Fruit fly (Drosophila melanogaster): Measurements from ENCODE around the gene CG43673.
A peak's percentile ranks its signal among the peaks of the same experiment; 100 is the strongest.

Gene CG43673

DNA sequence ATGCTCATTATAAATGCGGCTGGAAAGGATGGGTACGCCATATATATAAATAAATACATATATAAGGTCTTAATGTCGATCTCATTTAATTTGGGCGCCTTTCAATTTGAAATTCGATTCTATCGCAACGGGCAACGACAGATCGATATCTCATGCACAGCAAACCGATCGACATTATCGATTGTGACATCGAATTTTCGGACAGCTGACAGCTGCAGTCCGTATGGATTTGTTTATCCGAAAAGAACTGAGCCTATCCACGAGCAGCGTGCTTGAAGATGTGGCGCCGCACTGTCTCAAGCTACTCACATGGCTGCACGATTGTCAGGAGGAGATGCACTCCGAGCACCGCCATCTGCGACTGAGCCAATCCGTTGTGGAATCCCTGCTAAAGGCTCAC is 47.0 kb upstream of the CG43673 start, which contains the start of gene CG8191 (continued):
- TF ChIP-seq trh (GFP tag; optimal IDR thresholded peaks at IDR 0.05) (no peak), br (optimal IDR thresholded peaks at IDR 0.05) (no peak), CG10147 (GFP tag; optimal IDR thresholded peaks at IDR 0.05) (no peak), CG18476 (GFP tag; optimal IDR thresholded peaks at IDR 0.05) (no peak), gfzf (GFP tag; optimal IDR thresholded peaks at IDR 0.05) (no peak), gem (tag; optimal IDR thresholded peaks at IDR 0.05) (no peak), rib (GFP tag; IDR thresholded peaks at IDR 0.05) (no peak), CG4328 (GFP tag; optimal IDR thresholded peaks at IDR 0.05) (no peak), ab (GFP tag; optimal IDR thresholded peaks at IDR 0.05) (no peak), gro (GFP tag; optimal IDR thresholded peaks at IDR 0.05) (no peak), CG3995 (GFP tag; optimal IDR thresholded peaks at IDR 0.05) (peak; percentile 88), fu2 (GFP tag; optimal IDR thresholded peaks at IDR 0.05) (no peak), CG6813 (GFP tag; optimal IDR thresholded peaks at IDR 0.05) (no peak), tgo (GFP tag; IDR thresholded peaks at IDR 0.05) (no peak), CG10209 (GFP tag; optimal IDR thresholded peaks at IDR 0.05) (no peak), Atf-2 (GFP tag; optimal IDR thresholded peaks at IDR 0.05) (no peak), Bgb (GFP tag; IDR thresholded peaks at IDR 0.05; ENCODE audit: partially characterized antibody) (peak; percentile 73)

dm6 chrX:15733192-15733892 is 45.6 kb upstream of the CG43673 start:
- no peak for TF ChIP-seq CG14014 (GFP tag; IDR thresholded peaks at IDR 0.05)
- no peak for TF ChIP-seq lmd (GFP tag; IDR thresholded peaks at IDR 0.05)
- peak; percentile 10; the same call in 1 of the 2 replicates for TF ChIP-seq Drgx (GFP tag; IDR thresholded peaks at IDR 0.05)
- TF ChIP-seq CG11695 (GFP tag; IDR thresholded peaks at IDR 0.05): no peak; the same call in 2 of the 3 replicates
- 0 out of 3 replicates have a peak, but pooled peaks have one; percentile 7 for TF ChIP-seq zfh1 (GFP tag; IDR thresholded peaks at IDR 0.05)
- TF ChIP-seq E2f1 (GFP tag; IDR thresholded peaks at IDR 0.05): no peak
- TF ChIP-seq Ets65A (GFP tag): no peak
- no peak for TF ChIP-seq CG13894 (tag; optimal IDR thresholded peaks at IDR 0.05)
- peak; percentile 35; the same call in 1 of the 3 replicates for TF ChIP-seq ci (GFP tag; IDR thresholded peaks at IDR 0.05)
- peak; percentile 96 for TF ChIP-seq CG15514 (GFP tag; optimal IDR thresholded peaks at IDR 0.05)
- TF ChIP-seq ap (GFP tag; IDR thresholded peaks at IDR 0.05): no peak
- TF ChIP-seq HLHmδ (GFP tag; optimal IDR thresholded peaks at IDR 0.05): no peak
- no peak for TF ChIP-seq CG4854 (GFP tag; optimal IDR thresholded peaks at IDR 0.05)
- TF ChIP-seq CG18764 (GFP tag; optimal IDR thresholded peaks at IDR 0.05): no peak
- no peak for TF ChIP-seq Sox100B (GFP tag; optimal IDR thresholded peaks at IDR 0.05)
- peak; percentile 6; the same call in 1 of the 2 replicates for TF ChIP-seq Xrp1 (GFP tag; IDR thresholded peaks at IDR 0.05)
- no peak for TF ChIP-seq luna (GFP tag; optimal IDR thresholded peaks at IDR 0.05)
- TF ChIP-seq zf30C (GFP tag; optimal IDR thresholded peaks at IDR 0.05): peak; percentile 83

DNA sequence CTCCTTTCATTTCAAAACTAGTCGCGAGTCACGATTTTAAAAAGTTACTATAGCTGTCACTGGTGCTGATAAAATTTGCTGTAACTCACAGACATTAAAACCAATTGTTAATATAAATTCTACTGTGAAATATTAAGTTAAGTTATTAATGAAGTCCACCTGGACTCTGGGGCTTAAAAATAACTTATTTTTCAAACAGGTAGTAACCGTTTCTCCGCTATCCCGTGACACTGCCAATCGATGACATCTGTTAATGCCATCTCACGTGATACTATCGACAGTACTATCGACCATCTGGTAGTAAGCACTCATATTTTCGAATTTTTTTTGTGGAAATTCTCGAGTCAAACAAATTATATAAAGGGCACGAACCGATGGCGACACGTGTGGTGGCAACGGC is 45.0 kb upstream of the CG43673 start, which contains the start of the genes CG12379 and MagR:
CG12379 (minus strand) TSS at position 2 of the 400 bp plus-strand sequence.
MagR (plus strand) TSS at position 276 of the 400 bp plus-strand sequence.
- TF ChIP-seq oc (tag; optimal IDR thresholded peaks at IDR 0.05) (no peak), CG4730 (GFP tag; IDR thresholded peaks at IDR 0.05) (no peak), shn (GFP tag; optimal IDR thresholded peaks at IDR 0.05) (peak; percentile 7), Hsf (GFP tag; optimal IDR thresholded peaks at IDR 0.05) (peak; percentile 63), CG12236 (GFP tag; optimal IDR thresholded peaks at IDR 0.05) (peak; percentile 2), CG1603 (tag; optimal IDR thresholded peaks at IDR 0.05) (peak; percentile 57), HLH54F (GFP tag; optimal IDR thresholded peaks at IDR 0.05) (peak; percentile 63), CG17829 (tag; optimal IDR thresholded peaks at IDR 0.05) (peak; percentile 33), tx (GFP tag; optimal IDR thresholded peaks at IDR 0.05) (peak; percentile 67), nerfin-1 (tag; optimal IDR thresholded peaks at IDR 0.05) (peak; percentile 79), CG11560 (tag; IDR thresholded peaks at IDR 0.05) (peak; percentile 59; the same call in 1 of the 3 replicates), lov (optimal IDR thresholded peaks at IDR 0.05) (no peak), lov (GFP tag; IDR thresholded peaks at IDR 0.05) (no peak), CG1647 (GFP tag; optimal IDR thresholded peaks at IDR 0.05) (peak; percentile 45), CG6813 (GFP tag; optimal IDR thresholded peaks at IDR 0.05) (no peak), Max (GFP tag; optimal IDR thresholded peaks at IDR 0.05) (peak; percentile 28), CG7372 (GFP tag; IDR thresholded peaks at IDR 0.05) (peak; percentile 40; the same call in 1 of the 2 replicates)
